Fruit fly (Drosophila melanogaster) whole organism, embryonic: ENCODE measurements around the gene CG32278.

ENCODE experiments used
- B-H1 ChIP-seq: fragments of 200-800 bp; sonication (Bioruptor generic); IDR thresholded peaks from 3 replicates; pipeline ENCODE4 v1.3.6; 2022; ENCODE audit warnings: missing biosample characterization, missing genetic modification characterization
- CG10209 ChIP-seq: fragments of 200-800 bp; sonication (Bioruptor generic); optimal IDR thresholded peaks from 3 replicates; lab custom pipeline; 2017; ENCODE audit warnings: missing biosample characterization, mild to moderate bottlenecking, missing genetic modification characterization, missing genetic modification reagents
- CG10274 ChIP-seq: fragments of 200-800 bp; sonication (Bioruptor generic); optimal IDR thresholded peaks from 3 replicates; lab custom pipeline; 2017; ENCODE audit warnings: missing biosample characterization, mild to moderate bottlenecking, missing genetic modification characterization
- CG11456 ChIP-seq: fragments of 200-800 bp; sonication (Bioruptor generic); IDR thresholded peaks from 3 replicates; pipeline ENCODE4 v1.3.6; 2022; ENCODE audit warnings: missing biosample characterization, missing genetic modification characterization
- CG17361 ChIP-seq: fragments of 200-800 bp; sonication (Bioruptor generic); IDR thresholded peaks from 3 replicates; pipeline ENCODE4 v1.3.6; 2022; ENCODE audit warnings: missing biosample characterization, missing genetic modification characterization
- CG17829 ChIP-seq: fragments of 200-800 bp; optimal IDR thresholded peaks from 2 replicates; lab custom pipeline; 2019; ENCODE audit warnings: missing biosample characterization, mild to moderate bottlenecking, missing genetic modification characterization, moderate library complexity
- CG2712 ChIP-seq: fragments of 200-800 bp; optimal IDR thresholded peaks from 3 replicates; lab custom pipeline; 2019; ENCODE audit warnings: missing biosample characterization, mild to moderate bottlenecking, missing genetic modification characterization, moderate library complexity
- CG30020 ChIP-seq: fragments of 200-800 bp; optimal IDR thresholded peaks from 2 replicates; lab custom pipeline; 2019; ENCODE audit warnings: missing biosample characterization, mild to moderate bottlenecking, missing genetic modification characterization, moderate library complexity
- CG3407 ChIP-seq: fragments of 200-800 bp; sonication (Bioruptor generic); optimal IDR thresholded peaks from 2 replicates; lab custom pipeline; 2018; ENCODE audit warnings: missing biosample characterization, mild to moderate bottlenecking, missing genetic modification characterization
- CG3995 ChIP-seq: fragments of 200-800 bp; sonication (Bioruptor generic); optimal IDR thresholded peaks from 3 replicates; lab custom pipeline; 2016; ENCODE audit warnings: missing biosample characterization, missing genetic modification characterization
- CG4282 ChIP-seq: fragments of 200-800 bp; sonication (Bioruptor generic); optimal IDR thresholded peaks from 2 replicates; lab custom pipeline; 2016; ENCODE audit warnings: missing biosample characterization, missing genetic modification characterization
- CG4328 ChIP-seq: fragments of 200-800 bp; sonication (Bioruptor generic); optimal IDR thresholded peaks from 3 replicates; lab custom pipeline; 2017; ENCODE audit warnings: missing biosample characterization, missing genetic modification reagents, missing genetic modification characterization
- CG4404 ChIP-seq: fragments of 200-800 bp; sonication (Bioruptor generic); IDR thresholded peaks from 2 replicates; pipeline ENCODE4 v1.3.6; 2022; ENCODE audit warnings: missing biosample characterization, missing genetic modification characterization
- CG5245 ChIP-seq: fragments of 200-800 bp; sonication (Bioruptor generic); optimal IDR thresholded peaks from 3 replicates; lab custom pipeline; 2016; ENCODE audit warnings: missing biosample characterization, missing genetic modification characterization
- CG5953 ChIP-seq: fragments of 200-800 bp; sonication (Bioruptor generic); IDR thresholded peaks from 2 replicates; pipeline ENCODE4 v1.3.6; 2022; ENCODE audit warnings: missing biosample characterization, missing genetic modification characterization
- CG7786 ChIP-seq: fragments of 200-800 bp; sonication (Bioruptor generic); optimal IDR thresholded peaks from 2 replicates; lab custom pipeline; 2016; ENCODE audit warnings: missing biosample characterization, missing genetic modification characterization
- CG7839 ChIP-seq: fragments of 200-800 bp; sonication (Bioruptor generic); optimal IDR thresholded peaks from 3 replicates; lab custom pipeline; 2018; ENCODE audit warnings: missing biosample characterization, mild to moderate bottlenecking, missing genetic modification characterization, moderate library complexity
- CG7987 ChIP-seq: fragments of 200-800 bp; sonication (Bioruptor generic); optimal IDR thresholded peaks from 2 replicates; lab custom pipeline; 2018; ENCODE audit warnings: missing biosample characterization, mild to moderate bottlenecking, missing genetic modification characterization, moderate library complexity
- CG8089 ChIP-seq: fragments of 200-800 bp; sonication (Bioruptor generic); optimal IDR thresholded peaks from 3 replicates; lab custom pipeline; 2016; ENCODE audit warnings: missing biosample characterization, missing genetic modification characterization
- CG8924 ChIP-seq: fragments of 200-800 bp; optimal IDR thresholded peaks from 3 replicates; lab custom pipeline; 2019; ENCODE audit warnings: missing biosample characterization, mild to moderate bottlenecking, missing genetic modification characterization, moderate library complexity
- CG9797 ChIP-seq: fragments of 200-800 bp; sonication (Bioruptor generic); optimal IDR thresholded peaks from 3 replicates; lab custom pipeline; 2018; ENCODE audit warnings: missing biosample characterization, mild to moderate bottlenecking, missing genetic modification characterization
- CG9932 ChIP-seq: fragments of 200-800 bp; sonication (Bioruptor generic); IDR thresholded peaks from 2 replicates; pipeline ENCODE4 v1.3.6; 2022; ENCODE audit warnings: missing biosample characterization, missing genetic modification characterization
- CoRest ChIP-seq: fragments of 200-800 bp; sonication (Bioruptor generic); optimal IDR thresholded peaks from 3 replicates; lab custom pipeline; 2018; ENCODE audit warnings: missing biosample characterization, mild to moderate bottlenecking, missing genetic modification characterization, moderate library complexity
- Dp ChIP-seq: fragments of 200-800 bp; sonication (Bioruptor generic); optimal IDR thresholded peaks from 2 replicates; lab custom pipeline; 2018; ENCODE audit warnings: missing biosample characterization, mild to moderate bottlenecking, missing genetic modification characterization, moderate library complexity
- ERR ChIP-seq: fragments of 200-800 bp; sonication (Bioruptor generic); optimal IDR thresholded peaks from 2 replicates; lab custom pipeline; 2016; ENCODE audit warnings: missing biosample characterization, missing genetic modification characterization
- Elba2 ChIP-seq: fragments of 200-800 bp; sonication (Bioruptor generic); optimal IDR thresholded peaks from 3 replicates; lab custom pipeline; 2016; ENCODE audit warnings: missing biosample characterization, missing genetic modification characterization
- MTF-1 ChIP-seq: fragments of 200-800 bp; sonication (Bioruptor generic); optimal IDR thresholded peaks from 2 replicates; lab custom pipeline; 2018; ENCODE audit warnings: missing biosample characterization, mild to moderate bottlenecking, missing genetic modification characterization, borderline replicate concordance
- Max ChIP-seq: fragments of 200-800 bp; sonication (Bioruptor generic); optimal IDR thresholded peaks from 2 replicates; lab custom pipeline; 2016; ENCODE audit warnings: missing biosample characterization, mild to moderate bottlenecking, missing genetic modification characterization
- Mes4 ChIP-seq: fragments of 200-800 bp; sonication (Bioruptor generic); optimal IDR thresholded peaks from 2 replicates; lab custom pipeline; 2016; ENCODE audit warnings: missing biosample characterization, missing genetic modification characterization
- Nf-YB ChIP-seq: fragments of 200-800 bp; sonication (Bioruptor generic); optimal IDR thresholded peaks from 3 replicates; lab custom pipeline; 2019; ENCODE audit warnings: missing biosample characterization, mild to moderate bottlenecking, missing genetic modification characterization, moderate library complexity
- Oaz ChIP-seq: fragments of 200-800 bp; sonication (Bioruptor generic); IDR thresholded peaks from 2 replicates; pipeline ENCODE4 v1.3.6; 2022; ENCODE audit warnings: missing biosample characterization, missing genetic modification characterization
- PHDP ChIP-seq: fragments of 200-800 bp; sonication (Bioruptor generic); optimal IDR thresholded peaks from 3 replicates; lab custom pipeline; 2018; ENCODE audit warnings: missing biosample characterization, mild to moderate bottlenecking, missing genetic modification characterization, moderate library complexity
- Poxn ChIP-seq: fragments of 200-800 bp; sonication (Bioruptor generic); IDR thresholded peaks from 2 replicates; pipeline ENCODE4 v1.3.6; 2022; ENCODE audit warnings: missing biosample characterization, missing genetic modification characterization
- Vsx1 ChIP-seq: fragments of 200-800 bp; sonication (Bioruptor generic); optimal IDR thresholded peaks from 2 replicates; lab custom pipeline; 2017; ENCODE audit warnings: missing biosample characterization, mild to moderate bottlenecking, missing genetic modification characterization, missing genetic modification reagents
- aop ChIP-seq: fragments of 200-800 bp; sonication (Bioruptor generic); IDR thresholded peaks from 2 replicates; pipeline ENCODE4 v1.3.6; 2022; ENCODE audit warnings: missing biosample characterization, missing genetic modification characterization
- bowl ChIP-seq: fragments of 200-800 bp; sonication (Bioruptor generic); IDR thresholded peaks from 2 replicates; pipeline ENCODE4 v1.3.6; 2022; ENCODE audit warnings: missing biosample characterization, missing genetic modification characterization
- cato ChIP-seq: fragments of 200-800 bp; sonication (Bioruptor generic); optimal IDR thresholded peaks from 2 replicates; lab custom pipeline; 2016; ENCODE audit warnings: missing biosample characterization, missing genetic modification characterization, borderline replicate concordance
- cg ChIP-seq: fragments of 200-800 bp; sonication (Bioruptor generic); optimal IDR thresholded peaks from 3 replicates; lab custom pipeline; 2019; ENCODE audit warnings: missing biosample characterization, mild to moderate bottlenecking, missing genetic modification characterization, moderate library complexity
- crol ChIP-seq: fragments of 200-800 bp; sonication (Bioruptor generic); IDR thresholded peaks from 2 replicates; pipeline ENCODE4 v1.3.6; 2022; ENCODE audit warnings: missing biosample characterization, missing genetic modification characterization
- ems ChIP-seq: fragments of 200-800 bp; sonication (Bioruptor generic); optimal IDR thresholded peaks from 3 replicates; lab custom pipeline; 2016; ENCODE audit warnings: missing biosample characterization, missing genetic modification characterization
- esg ChIP-seq: fragments of 200-800 bp; sonication (Bioruptor generic); conservative IDR thresholded peaks from 2 replicates; pipeline ENCODE4 v1.3.6; 2022; ENCODE audit warnings: missing biosample characterization, missing genetic modification characterization
- fd3F ChIP-seq: fragments of 200-800 bp; sonication (Bioruptor generic); optimal IDR thresholded peaks from 2 replicates; lab custom pipeline; 2018; ENCODE audit warnings: missing biosample characterization, mild to moderate bottlenecking, missing genetic modification characterization, moderate library complexity
- ftz-f1 ChIP-seq: fragments of 200-800 bp; sonication (Bioruptor generic); optimal IDR thresholded peaks from 2 replicates; lab custom pipeline; 2016; ENCODE audit warnings: missing biosample characterization, missing genetic modification characterization
- grau ChIP-seq: fragments of 200-800 bp; optimal IDR thresholded peaks from 3 replicates; lab custom pipeline; 2019; ENCODE audit warnings: missing biosample characterization, mild to moderate bottlenecking, missing genetic modification characterization, moderate library complexity
- h ChIP-seq: fragments of >200 bp; optimal IDR thresholded peaks from 2 replicates; lab custom pipeline; 2017
- lab ChIP-seq: fragments of 200-800 bp; sonication (Bioruptor generic); optimal IDR thresholded peaks from 3 replicates; lab custom pipeline; 2017; ENCODE audit warnings: missing biosample characterization, missing genetic modification characterization, mild to moderate bottlenecking, moderate library complexity, missing genetic modification reagents
- pho ChIP-seq: fragments of 200-800 bp; sonication (Bioruptor generic); optimal IDR thresholded peaks from 2 replicates; lab custom pipeline; 2016; ENCODE audit warnings: missing biosample characterization, missing genetic modification characterization
- slou ChIP-seq: fragments of 200-800 bp; sonication (Bioruptor generic); optimal IDR thresholded peaks from 3 replicates; lab custom pipeline; 2016; ENCODE audit warnings: missing biosample characterization, missing genetic modification characterization
- sr ChIP-seq: fragments of 200-800 bp; sonication (Bioruptor generic); IDR thresholded peaks from 3 replicates; pipeline ENCODE4 v1.3.6; 2022; ENCODE audit warnings: missing biosample characterization, missing genetic modification characterization
- tio ChIP-seq: fragments of 200-800 bp; sonication (Bioruptor generic); optimal IDR thresholded peaks from 2 replicates; lab custom pipeline; 2017; ENCODE audit warnings: missing biosample characterization, missing genetic modification characterization, inconsistent platforms
- z ChIP-seq: fragments of 200-800 bp; sonication (Bioruptor generic); IDR thresholded peaks from 3 replicates; pipeline ENCODE4 v1.3.6; 2022; ENCODE audit warnings: missing biosample characterization, missing genetic modification characterization
- zf30C ChIP-seq: fragments of 200-800 bp; sonication (Bioruptor generic); optimal IDR thresholded peaks from 3 replicates; lab custom pipeline; 2018; ENCODE audit warnings: missing biosample characterization, mild to moderate bottlenecking, missing genetic modification characterization

CG32278 gene

DNA sequence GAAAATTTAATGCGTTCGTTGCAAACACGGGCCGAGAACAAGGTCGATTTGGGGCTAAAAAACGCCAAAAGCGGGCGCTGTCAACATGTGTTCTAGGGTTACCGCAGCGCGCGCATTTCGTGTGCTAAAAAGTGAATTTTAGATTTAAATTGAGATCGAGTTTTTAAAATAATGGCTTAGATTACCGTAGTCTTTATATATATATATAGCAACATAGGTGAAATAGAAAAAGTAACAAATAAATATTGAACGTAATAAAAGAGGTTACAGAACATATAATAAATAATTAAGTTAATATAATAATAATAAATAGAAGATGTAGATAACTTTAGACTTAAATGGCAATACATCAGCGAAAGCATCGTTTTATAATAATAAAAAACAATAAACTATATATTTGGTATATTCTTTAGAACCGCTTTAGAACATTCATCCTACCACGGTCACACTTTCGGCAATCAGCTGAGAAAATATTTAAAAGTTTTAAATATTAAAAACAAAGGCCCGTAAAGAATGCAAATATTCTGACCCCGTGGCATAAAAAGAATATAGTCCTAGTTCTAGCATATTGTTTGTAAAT lies 25.6 kb upstream of the CG32278 start, which contains the start of the genes CG11537 and Alg2 (continued):
- TF ChIP-seq Nf-YB (peak; percentile 33), Dp (GFP tag; lab: Kevin White, UChicago) (peak; percentile 29), Poxn (GFP tag; lab: Robert Waterston, UW) (no peak), zf30C (GFP tag; lab: Kevin White, UChicago) (no peak), CG4282 (GFP tag; lab: Kevin White, UChicago) (no peak), bowl (GFP tag; lab: Robert Waterston, UW) (no peak), CG9932 (GFP tag; lab: Robert Waterston, UW) (peak; percentile 61), tio (GFP tag; lab: Kevin White, UChicago) (no peak), PHDP (tag; lab: Kevin White, UChicago) (no peak), CG17361 (GFP tag; lab: Robert Waterston, UW) (peak; percentile 44; the same call in 2 of the 3 replicates), CG11456 (GFP tag; lab: Robert Waterston, UW) (no peak), h (lab: Kevin White, UChicago) (no peak), aop (GFP tag; lab: Robert Waterston, UW) (no peak), slou (GFP tag; lab: Kevin White, UChicago) (no peak), CoRest (peak; percentile 38), cato (GFP tag; lab: Kevin White, UChicago) (no peak), CG2712 (tag; lab: Kevin White, UChicago) (peak; percentile 45), CG30020 (tag; lab: Kevin White, UChicago) (peak; percentile 26), fd3F (no peak), ERR (no peak), lab (GFP tag; lab: Kevin White, UChicago) (peak; percentile 59), Oaz (GFP tag; lab: Robert Waterston, UW) (no peak), CG10274 (no peak), pho (GFP tag; lab: Kevin White, UChicago) (no peak), CG7839 (tag; lab: Kevin White, UChicago) (peak; percentile 21), Max (GFP tag; lab: Kevin White, UChicago) (peak; percentile 28), CG7786 (GFP tag; lab: Kevin White, UChicago) (no peak), CG8924 (peak; percentile 66), CG3995 (GFP tag; lab: Kevin White, UChicago) (no peak), cg (no peak), B-H1 (GFP tag; lab: Robert Waterston, UW) (no peak), esg (no peak), z (GFP tag; lab: Robert Waterston, UW) (no peak), CG17829 (tag; lab: Kevin White, UChicago) (peak; percentile 44), CG4404 (GFP tag; lab: Robert Waterston, UW) (no peak), CG7987 (GFP tag; lab: Kevin White, UChicago) (no peak), CG9797 (GFP tag; lab: Kevin White, UChicago) (peak; percentile 66), grau (tag; lab: Kevin White, UChicago) (peak; percentile 44), CG10209 (peak; percentile 34), ftz-f1 (GFP tag; lab: Kevin White, UChicago) (no peak), Elba2 (GFP tag; lab: Kevin White, UChicago) (no peak), CG5953 (GFP tag; lab: Robert Waterston, UW) (no peak), Mes4 (no peak), CG4328 (GFP tag; lab: Kevin White, UChicago) (no peak), CG3407 (GFP tag; lab: Kevin White, UChicago) (no peak), MTF-1 (GFP tag; lab: Kevin White, UChicago) (no peak), sr (GFP tag; lab: Robert Waterston, UW) (no peak), Vsx1 (GFP tag; lab: Kevin White, UChicago) (no peak), crol (GFP tag; lab: Robert Waterston, UW) (no peak), CG8089 (no peak), CG5245 (GFP tag; lab: Kevin White, UChicago) (no peak), ems (no peak)
